Fruit fly (Drosophila melanogaster) whole organism, embryonic: ENCODE results near the gene Tango5.

Source experiments
- Adf1 ChIP-seq: fragments of 200-800 bp; sonication (Bioruptor generic); IDR thresholded peaks from 2 replicates; pipeline ENCODE4 v1.3.6; 2022; ENCODE audit warnings: missing biosample characterization, missing genetic modification characterization
- B-H2 ChIP-seq: fragments of 200-800 bp; sonication (Bioruptor generic); optimal IDR thresholded peaks from 2 replicates; lab custom pipeline; 2018; ENCODE audit warnings: missing biosample characterization, mild to moderate bottlenecking, missing genetic modification characterization
- Blimp-1 ChIP-seq: fragments of 200-800 bp; sonication (Bioruptor generic); optimal IDR thresholded peaks from 3 replicates; lab custom pipeline; 2018; ENCODE audit warnings: missing biosample characterization, missing genetic modification characterization, mild to moderate bottlenecking, moderate library complexity, missing genetic modification reagents
- CG1024 ChIP-seq: fragments of 200-800 bp; sonication (Bioruptor generic); IDR thresholded peaks from 2 replicates; pipeline ENCODE4 v1.3.6; 2022; ENCODE audit warnings: missing biosample characterization, missing genetic modification characterization
- CG11085 ChIP-seq: fragments of 200-800 bp; sonication (Bioruptor generic); IDR thresholded peaks from 2 replicates; pipeline ENCODE4 v1.3.6; 2022; ENCODE audit warnings: missing biosample characterization, missing genetic modification characterization
- CG11560 ChIP-seq: fragments of 200-800 bp; sonication (Bioruptor generic); IDR thresholded peaks from 3 replicates; pipeline ENCODE4 v1.3.6; 2022; ENCODE audit warnings: missing biosample characterization, missing genetic modification characterization
- CG14441 ChIP-seq: fragments of 200-800 bp; sonication (Bioruptor generic); IDR thresholded peaks from 2 replicates; pipeline ENCODE4 v1.3.6; 2022; ENCODE audit warnings: missing biosample characterization, missing genetic modification characterization
- CG14667 ChIP-seq: fragments of 200-800 bp; sonication (Bioruptor generic); IDR thresholded peaks from 2 replicates; pipeline ENCODE4 v1.3.6; 2022; ENCODE audit warnings: missing biosample characterization, missing genetic modification characterization
- CG14860 ChIP-seq: fragments of 200-800 bp; sonication (Bioruptor generic); IDR thresholded peaks from 3 replicates; pipeline ENCODE4 v1.3.6; 2022; ENCODE audit warnings: missing biosample characterization, missing genetic modification characterization; ENCODE audit not compliant: partially characterized antibody
- CG17612 ChIP-seq: fragments of 200-800 bp; sonication (Bioruptor generic); IDR thresholded peaks from 2 replicates; pipeline ENCODE4 v1.3.6; 2022; ENCODE audit warnings: missing biosample characterization, missing genetic modification characterization
- CG31388 ChIP-seq: fragments of 200-800 bp; sonication (Bioruptor generic); optimal IDR thresholded peaks from 2 replicates; lab custom pipeline; 2016; ENCODE audit warnings: missing biosample characterization, missing genetic modification characterization
- CG3281 ChIP-seq: fragments of 200-800 bp; sonication (Bioruptor generic); optimal IDR thresholded peaks from 3 replicates; lab custom pipeline; 2017; ENCODE audit warnings: missing biosample characterization, mild to moderate bottlenecking, missing genetic modification characterization
- CG42726 ChIP-seq: fragments of 200-800 bp; sonication (Bioruptor generic); IDR thresholded peaks from 2 replicates; pipeline ENCODE4 v1.3.6; 2022; ENCODE audit warnings: missing biosample characterization, missing genetic modification characterization; ENCODE audit not compliant: partially characterized antibody
- CG4404 ChIP-seq: fragments of 200-800 bp; sonication (Bioruptor generic); IDR thresholded peaks from 2 replicates; pipeline ENCODE4 v1.3.6; 2022; ENCODE audit warnings: missing biosample characterization, missing genetic modification characterization
- CG4424 ChIP-seq: fragments of 200-800 bp; sonication (Bioruptor generic); optimal IDR thresholded peaks from 3 replicates; lab custom pipeline; 2016; ENCODE audit warnings: missing biosample characterization, missing genetic modification characterization
- CG6683 ChIP-seq: fragments of 200-800 bp; sonication (Bioruptor generic); optimal IDR thresholded peaks from 2 replicates; lab custom pipeline; 2017; ENCODE audit warnings: missing biosample characterization, mild to moderate bottlenecking, missing genetic modification characterization, missing genetic modification reagents
- CG7745 ChIP-seq: fragments of 200-800 bp; sonication (Bioruptor generic); optimal IDR thresholded peaks from 2 replicates; lab custom pipeline; 2018; ENCODE audit warnings: missing biosample characterization, mild to moderate bottlenecking, missing genetic modification characterization, moderate library complexity
- Deaf1 ChIP-seq: fragments of 200-800 bp; optimal IDR thresholded peaks from 3 replicates; lab custom pipeline; 2019; ENCODE audit warnings: missing biosample characterization, mild to moderate bottlenecking, missing genetic modification characterization, moderate library complexity
- Dip3 ChIP-seq: fragments of 200-800 bp; sonication (Bioruptor generic); optimal IDR thresholded peaks from 3 replicates; lab custom pipeline; 2016; ENCODE audit warnings: missing biosample characterization, missing genetic modification characterization
- ERR ChIP-seq: fragments of 200-800 bp; sonication (Bioruptor generic); optimal IDR thresholded peaks from 2 replicates; lab custom pipeline; 2016; ENCODE audit warnings: missing biosample characterization, missing genetic modification characterization
- GATAe ChIP-seq: fragments of 200-800 bp; sonication (Bioruptor generic); conservative IDR thresholded peaks from 2 replicates; pipeline ENCODE4 v1.3.6; 2022; ENCODE audit warnings: missing biosample characterization, missing genetic modification characterization
- Gug ChIP-seq: fragments of 200-800 bp; sonication (Bioruptor generic); IDR thresholded peaks from 4 replicates; pipeline ENCODE4 v1.3.6; 2022; ENCODE audit warnings: missing biosample characterization, missing genetic modification characterization
- H15 ChIP-seq: fragments of 200-800 bp; sonication (Bioruptor generic); IDR thresholded peaks from 3 replicates; pipeline ENCODE4 v1.3.6; 2022; ENCODE audit warnings: missing biosample characterization, missing genetic modification characterization
- HmgD ChIP-seq: fragments of 200-800 bp; sonication (Bioruptor generic); optimal IDR thresholded peaks from 3 replicates; lab custom pipeline; 2016; ENCODE audit warnings: missing biosample characterization, missing genetic modification characterization
- Hmx ChIP-seq: fragments of 200-800 bp; sonication (Bioruptor generic); optimal IDR thresholded peaks from 2 replicates; lab custom pipeline; 2016; ENCODE audit warnings: missing biosample characterization, missing genetic modification characterization
- Jarid2 ChIP-seq: fragments of 200-800 bp; sonication (Bioruptor generic); optimal IDR thresholded peaks from 3 replicates; lab custom pipeline; 2017; ENCODE audit warnings: mild to moderate bottlenecking, missing biosample characterization, missing genetic modification reagents, missing genetic modification characterization
- Side ChIP-seq: fragments of 200-800 bp; sonication (Bioruptor generic); optimal IDR thresholded peaks from 2 replicates; lab custom pipeline; 2016; ENCODE audit warnings: missing biosample characterization, missing genetic modification characterization
- Stat92E ChIP-seq, 3 experiments: fragments of >200 bp in 2 of 3; fragments of 200-800 bp in 1 of 3; sonication (Bioruptor generic) in 1 of 3; optimal IDR thresholded peaks; 2 replicates each; lab custom pipeline; 2017 to 2019; ENCODE audit warnings: missing biosample characterization in 3 of 3, missing genetic modification characterization in 3 of 3, mild to moderate bottlenecking in 1 of 3, moderate library complexity in 1 of 3
- Trl ChIP-seq, 3 experiments: fragments of >200 bp in 2 of 3; fragments of 200-800 bp in 1 of 3; sonication (Bioruptor generic) in 1 of 3; optimal IDR thresholded peaks; 2 replicates in 1 of 3; 3 replicates in 2 of 3; lab custom pipeline; 2016 to 2017; ENCODE audit warnings: missing biosample characterization in 1 of 3, missing genetic modification characterization in 1 of 3
- Vsx1 ChIP-seq: fragments of 200-800 bp; sonication (Bioruptor generic); optimal IDR thresholded peaks from 2 replicates; lab custom pipeline; 2017; ENCODE audit warnings: missing biosample characterization, mild to moderate bottlenecking, missing genetic modification characterization, missing genetic modification reagents
- ac ChIP-seq: fragments of 200-800 bp; sonication (Bioruptor generic); optimal IDR thresholded peaks from 3 replicates; lab custom pipeline; 2017; ENCODE audit warnings: missing biosample characterization, mild to moderate bottlenecking, missing genetic modification characterization
- ara ChIP-seq: fragments of 200-800 bp; sonication (Bioruptor generic); IDR thresholded peaks from 2 replicates; pipeline ENCODE4 v1.3.6; 2022; ENCODE audit warnings: missing biosample characterization, missing genetic modification characterization
- chn ChIP-seq: fragments of 200-800 bp; sonication (Bioruptor generic); optimal IDR thresholded peaks from 2 replicates; lab custom pipeline; 2016; ENCODE audit warnings: missing biosample characterization, missing genetic modification characterization
- ci ChIP-seq: fragments of 200-800 bp; sonication (Bioruptor generic); IDR thresholded peaks from 3 replicates; pipeline ENCODE4 v1.3.6; 2022; ENCODE audit warnings: missing biosample characterization, missing genetic modification characterization
- crp ChIP-seq, 2 experiments: fragments of 200-800 bp; sonication (Bioruptor generic); optimal IDR thresholded peaks; 2 replicates in 1 of 2; 3 replicates in 1 of 2; lab custom pipeline; 2017; ENCODE audit warnings: missing biosample characterization in 2 of 2, missing genetic modification characterization in 2 of 2, mild to moderate bottlenecking in 1 of 2, moderate library complexity in 1 of 2
- disco-r ChIP-seq: fragments of 200-800 bp; sonication (Bioruptor generic); optimal IDR thresholded peaks from 2 replicates; lab custom pipeline; 2016; ENCODE audit warnings: missing biosample characterization, missing genetic modification characterization
- eve ChIP-seq, 2 experiments: fragments of >200 bp; optimal IDR thresholded peaks; 2 replicates each; lab custom pipeline; 2017; ENCODE audit warnings: missing biosample characterization in 2 of 2, missing genetic modification characterization in 2 of 2
- fd64A ChIP-seq: fragments of 200-800 bp; sonication (Bioruptor generic); optimal IDR thresholded peaks from 3 replicates; lab custom pipeline; 2018; ENCODE audit warnings: missing biosample characterization, mild to moderate bottlenecking, missing genetic modification characterization
- fru ChIP-seq: fragments of >200 bp; optimal IDR thresholded peaks from 2 replicates; lab custom pipeline; 2017
- kay ChIP-seq: fragments of 200-800 bp; sonication (Bioruptor generic); optimal IDR thresholded peaks from 2 replicates; lab custom pipeline; 2016; ENCODE audit warnings: missing biosample characterization, missing genetic modification characterization
- pan ChIP-seq, 4 experiments: fragments of >200 bp in 3 of 4; fragments of 200-800 bp in 1 of 4; sonication (Bioruptor generic) in 1 of 4; optimal IDR thresholded peaks in 3 of 4; IDR thresholded peaks in 1 of 4; 2 replicates each; pipeline versions ENCODE4 v1.3.6 to Lab custom; 2017 to 2022; ENCODE audit warnings: missing biosample characterization in 2 of 4, missing genetic modification characterization in 2 of 4, mixed read lengths in 1 of 4
- sens-2 ChIP-seq: fragments of 200-800 bp; sonication (Bioruptor generic); IDR thresholded peaks from 2 replicates; pipeline ENCODE4 v1.3.6; 2022; ENCODE audit warnings: missing biosample characterization, missing genetic modification characterization
- sr ChIP-seq: fragments of 200-800 bp; sonication (Bioruptor generic); IDR thresholded peaks from 3 replicates; pipeline ENCODE4 v1.3.6; 2022; ENCODE audit warnings: missing biosample characterization, missing genetic modification characterization
- trh ChIP-seq: fragments of 200-800 bp; sonication (Bioruptor generic); optimal IDR thresholded peaks from 2 replicates; lab custom pipeline; 2016; ENCODE audit warnings: missing biosample characterization, missing genetic modification characterization
- tx ChIP-seq: fragments of 200-800 bp; sonication (Bioruptor generic); optimal IDR thresholded peaks from 2 replicates; lab custom pipeline; 2016; ENCODE audit warnings: missing biosample characterization, missing genetic modification characterization
- vfl ChIP-seq: fragments of 200-800 bp; sonication (Bioruptor generic); optimal IDR thresholded peaks from 2 replicates; lab custom pipeline; 2016; ENCODE audit warnings: missing biosample characterization, missing genetic modification characterization
- vvl ChIP-seq: fragments of 200-800 bp; sonication (Bioruptor generic); IDR thresholded peaks from 2 replicates; pipeline ENCODE4 v1.3.6; 2022; ENCODE audit warnings: missing biosample characterization, missing genetic modification characterization
- wek ChIP-seq: fragments of 200-800 bp; sonication (Bioruptor generic); optimal IDR thresholded peaks from 3 replicates; lab custom pipeline; 2018; ENCODE audit warnings: missing biosample characterization, mild to moderate bottlenecking, missing genetic modification characterization, moderate library complexity
- zf30C ChIP-seq: fragments of 200-800 bp; sonication (Bioruptor generic); optimal IDR thresholded peaks from 3 replicates; lab custom pipeline; 2018; ENCODE audit warnings: missing biosample characterization, mild to moderate bottlenecking, missing genetic modification characterization

Gene Tango5

DNA sequence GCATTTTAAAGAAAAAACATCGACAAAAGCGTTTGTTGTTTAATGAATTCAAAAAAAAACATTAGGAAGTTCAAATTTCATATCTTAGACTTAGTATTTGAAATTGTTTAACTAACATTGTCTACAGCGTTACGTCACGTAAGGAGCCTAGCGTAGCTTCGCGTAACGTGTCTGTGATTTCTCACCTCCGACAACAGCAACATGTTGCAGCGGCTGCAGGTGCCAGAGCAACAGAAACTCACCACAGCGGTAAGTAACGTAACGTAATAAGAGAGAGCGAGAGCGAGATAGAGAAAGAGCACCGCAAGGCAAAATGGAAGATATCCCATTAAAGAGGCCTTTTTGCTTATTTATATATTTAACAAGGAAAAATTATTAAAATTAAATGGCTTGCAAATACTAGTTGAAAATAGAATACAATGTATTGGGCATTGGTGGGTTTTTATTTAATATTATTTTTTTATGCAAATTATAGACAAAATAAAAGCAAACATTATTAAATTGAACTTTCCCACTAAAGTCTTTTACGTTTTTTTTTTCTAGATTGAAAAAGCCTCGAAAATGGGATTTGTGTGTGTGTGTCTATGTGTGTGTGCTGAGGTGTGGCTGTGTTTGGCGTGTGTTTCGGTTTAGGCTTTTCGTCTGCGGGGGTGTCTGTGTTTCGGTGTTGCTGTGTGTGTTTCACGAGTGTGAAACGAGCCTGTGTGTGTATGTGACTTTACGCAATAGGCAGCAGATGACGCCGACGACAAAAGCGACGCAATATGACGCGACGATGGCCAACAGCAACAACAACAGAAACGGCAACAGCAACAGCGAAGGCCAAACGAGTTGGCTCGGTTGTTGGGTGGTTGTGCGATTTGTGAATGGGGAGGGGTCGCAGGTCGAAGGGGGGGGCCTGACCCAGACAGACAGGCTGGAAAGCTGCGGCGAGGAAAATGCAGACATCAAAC is 34.0 kb downstream of the Tango5 start (continued):
- TF ChIP-seq B-H2 (no peak), Dip3 (no peak), fru (lab: Kevin White, UChicago) (no peak), HmgD (GFP tag; lab: Kevin White, UChicago) (peak; percentile 4), CG6683 (GFP tag; lab: Kevin White, UChicago) (no peak), Vsx1 (no peak), vfl (GFP tag; lab: Kevin White, UChicago) (no peak), Stat92E (GFP tag; optimal IDR thresholded peaks at IDR 0.05; lab: Kevin White, UChicago) (no peak), CG4404 (GFP tag; lab: Robert Waterston, UW) (no peak), CG3281 (GFP tag; lab: Kevin White, UChicago) (no peak), Trl (optimal IDR thresholded peaks at IDR 0.05; lab: Kevin White, UChicago) (peak; percentile 38 to 55), Trl (GFP tag; optimal IDR thresholded peaks at IDR 0.05; lab: Kevin White, UChicago) (no peak), GATAe (GFP tag; lab: Robert Waterston, UW) (no peak), trh (GFP tag; lab: Kevin White, UChicago) (no peak), CG14441 (GFP tag; lab: Robert Waterston, UW) (no peak), ac (GFP tag; lab: Kevin White, UChicago) (no peak), CG7745 (tag; lab: Kevin White, UChicago) (no peak), eve (GFP tag; optimal IDR thresholded peaks at IDR 0.05; lab: Kevin White, UChicago) (peak in 1 of 2 experiments; percentile 14), CG1024 (GFP tag; lab: Robert Waterston, UW) (no peak), ci (GFP tag; lab: Robert Waterston, UW) (0 out of 3 replicates have a peak, but pooled peaks have one; percentile 11), CG11085 (GFP tag; lab: Robert Waterston, UW) (no peak), CG17612 (no peak), CG4424 (no peak), kay (GFP tag; lab: Kevin White, UChicago) (no peak), disco-r (GFP tag; lab: Kevin White, UChicago) (no peak), CG11560 (tag; lab: Robert Waterston, UW) (no peak), tx (GFP tag; lab: Kevin White, UChicago) (no peak), pan (optimal IDR thresholded peaks at IDR 0.05; lab: Kevin White, UChicago) (no peak), pan (GFP tag; optimal IDR thresholded peaks at IDR 0.05 in 1 of 2, IDR thresholded peaks at IDR 0.05 in 1 of 2) (no peak), Jarid2 (no peak), CG14667 (GFP tag; lab: Robert Waterston, UW) (no peak), ERR (GFP tag; lab: Kevin White, UChicago) (no peak), sens-2 (GFP tag; lab: Robert Waterston, UW) (no peak), Deaf1 (tag; lab: Kevin White, UChicago) (peak; percentile 85), wek (GFP tag; lab: Kevin White, UChicago) (no peak), CG31388 (GFP tag; lab: Kevin White, UChicago) (no peak), Blimp-1 (GFP tag; lab: Kevin White, UChicago) (peak; percentile 1), crp (GFP tag; optimal IDR thresholded peaks at IDR 0.05; lab: Kevin White, UChicago) (no peak), CG14860 (no peak), sr (GFP tag; lab: Robert Waterston, UW) (peak; percentile 92), Gug (GFP tag; lab: Robert Waterston, UW) (no peak), CG42726 (GFP tag; lab: Robert Waterston, UW) (no peak), Hmx (no peak), fd64A (GFP tag; lab: Kevin White, UChicago) (no peak), vvl (GFP tag; lab: Robert Waterston, UW) (no peak; the same call in 1 of the 2 replicates), ara (GFP tag; lab: Robert Waterston, UW) (no peak), Side (GFP tag; lab: Kevin White, UChicago) (no peak), zf30C (GFP tag; lab: Kevin White, UChicago) (no peak), Adf1 (peak; percentile 52), H15 (GFP tag; lab: Robert Waterston, UW) (no peak), chn (GFP tag; lab: Kevin White, UChicago) (no peak)
